Fruit fly (Drosophila melanogaster) whole organism, adult: ENCODE measurements around the gene Ubc2.

ENCODE experiments used
- CG11617 ChIP-seq: fragments of 200-800 bp; sonication (Bioruptor generic); optimal IDR thresholded peaks from 2 replicates; lab custom pipeline; 2017; ENCODE audit warnings: mild to moderate bottlenecking, missing biosample characterization, missing genetic modification reagents, missing genetic modification characterization
- CG12768 ChIP-seq: fragments of 200-800 bp; sonication (Bioruptor generic); optimal IDR thresholded peaks from 2 replicates; lab custom pipeline; 2017; ENCODE audit warnings: missing biosample characterization, missing genetic modification characterization, mild to moderate bottlenecking, moderate library complexity, missing genetic modification reagents
- CG14711 ChIP-seq: fragments of 200-800 bp; sonication (Bioruptor generic); optimal IDR thresholded peaks from 2 replicates; lab custom pipeline; 2018; ENCODE audit warnings: missing biosample characterization, mild to moderate bottlenecking, missing genetic modification characterization, moderate library complexity
- CG1620 ChIP-seq: fragments of 200-800 bp; sonication (Bioruptor generic); optimal IDR thresholded peaks from 2 replicates; lab custom pipeline; 2016; ENCODE audit warnings: missing biosample characterization, missing genetic modification characterization
- CG33017 ChIP-seq: fragments of 200-800 bp; sonication (Bioruptor generic); optimal IDR thresholded peaks from 2 replicates; lab custom pipeline; 2018; ENCODE audit warnings: missing biosample characterization, mild to moderate bottlenecking, missing genetic modification characterization, moderate library complexity
- CG5204 ChIP-seq: fragments of 200-800 bp; sonication (Bioruptor generic); optimal IDR thresholded peaks from 2 replicates; lab custom pipeline; 2016; ENCODE audit warnings: missing biosample characterization, missing genetic modification characterization
- CG7045 ChIP-seq: fragments of 200-800 bp; sonication (Bioruptor generic); optimal IDR thresholded peaks from 2 replicates; lab custom pipeline; 2017; ENCODE audit warnings: missing biosample characterization, mild to moderate bottlenecking, missing genetic modification characterization
- CG7101 ChIP-seq: fragments of 200-800 bp; sonication (Bioruptor generic); optimal IDR thresholded peaks from 2 replicates; lab custom pipeline; 2018; ENCODE audit warnings: missing biosample characterization, mild to moderate bottlenecking, missing genetic modification characterization, moderate library complexity
- Clk ChIP-seq: fragments of 200-800 bp; sonication (Bioruptor generic); optimal IDR thresholded peaks from 2 replicates; lab custom pipeline; 2017; ENCODE audit warnings: missing biosample characterization, missing genetic modification characterization
- Crg-1 ChIP-seq: fragments of 200-800 bp; sonication (Bioruptor generic); optimal IDR thresholded peaks from 2 replicates; lab custom pipeline; 2016; ENCODE audit warnings: missing biosample characterization, missing genetic modification characterization
- Hr96 ChIP-seq: fragments of 200-800 bp; sonication (Bioruptor generic); optimal IDR thresholded peaks from 2 replicates; lab custom pipeline; 2016; ENCODE audit warnings: missing biosample characterization, missing genetic modification characterization
- Mnt ChIP-seq: fragments of 200-800 bp; sonication (Bioruptor generic); optimal IDR thresholded peaks from 2 replicates; lab custom pipeline; 2016; ENCODE audit warnings: missing biosample characterization, mild to moderate bottlenecking, missing genetic modification characterization
- bab1 ChIP-seq: fragments of 200-800 bp; sonication (Bioruptor generic); optimal IDR thresholded peaks from 3 replicates; lab custom pipeline; 2019; ENCODE audit warnings: missing biosample characterization, mild to moderate bottlenecking, missing genetic modification characterization, moderate library complexity
- cic ChIP-seq: fragments of 200-800 bp; sonication (Bioruptor generic); optimal IDR thresholded peaks from 2 replicates; lab custom pipeline; 2017; ENCODE audit warnings: missing biosample characterization, mild to moderate bottlenecking, missing genetic modification characterization, moderate library complexity
- cnc ChIP-seq, 2 experiments: fragments of >200 bp; optimal IDR thresholded peaks; 2 replicates each; lab custom pipeline; 2017
- kay ChIP-seq: fragments of 200-800 bp; sonication (Bioruptor generic); peaks from one replicate; lab custom pipeline; 2016; ENCODE audit warnings: missing biosample characterization, missing genetic modification characterization, borderline replicate concordance
- ovo ChIP-seq: fragments of 200-800 bp; sonication (Bioruptor generic); optimal IDR thresholded peaks from 2 replicates; lab custom pipeline; 2016; ENCODE audit warnings: missing biosample characterization, missing genetic modification characterization
- pad ChIP-seq: fragments of 200-800 bp; sonication (Bioruptor generic); optimal IDR thresholded peaks from 3 replicates; lab custom pipeline; 2017; ENCODE audit warnings: missing biosample characterization, missing genetic modification characterization, mild to moderate bottlenecking, moderate library complexity, missing genetic modification reagents
- tj ChIP-seq: fragments of 200-800 bp; sonication (Bioruptor generic); optimal IDR thresholded peaks from 3 replicates; lab custom pipeline; 2017; ENCODE audit warnings: missing biosample characterization, mild to moderate bottlenecking, missing genetic modification characterization, moderate library complexity
- toe ChIP-seq: fragments of 200-800 bp; sonication (Bioruptor generic); optimal IDR thresholded peaks from 2 replicates; lab custom pipeline; 2016; ENCODE audit warnings: missing biosample characterization, missing genetic modification characterization

Ubc2 gene

DNA sequence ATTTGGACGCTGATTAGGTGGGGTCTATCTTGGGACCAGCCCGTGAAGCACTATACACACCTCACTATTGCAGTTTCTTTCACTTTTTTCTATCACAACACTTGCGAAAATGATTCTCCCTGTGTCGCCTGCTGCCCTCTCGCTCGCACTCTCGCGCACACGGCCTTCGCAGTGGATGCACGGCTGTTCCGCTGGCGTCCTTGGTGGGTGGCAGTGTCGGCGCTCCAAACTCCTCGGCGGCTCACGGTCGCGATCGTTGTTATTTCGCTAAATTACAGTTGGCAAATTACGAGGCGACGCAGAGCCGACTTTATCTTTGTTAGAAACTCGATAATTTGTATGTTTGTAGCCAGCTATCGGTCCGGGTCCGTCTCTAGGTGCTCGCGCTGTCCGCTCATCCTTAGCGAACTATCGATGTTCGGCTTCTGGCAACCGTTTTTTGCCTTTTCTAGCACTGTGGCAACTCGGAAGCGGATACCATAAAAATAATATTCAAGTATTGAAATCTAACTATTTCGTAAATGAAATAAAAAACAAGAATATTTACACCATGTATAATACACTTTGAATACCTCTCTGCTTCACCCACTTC lies at the start of gene Ubc2:
Gene Ubc2 (minus strand): TSS at position 410 of the 592 bp plus-strand sequence.
- TF ChIP-seq Hr96 (GFP tag; lab: Kevin White, UChicago) (peak; percentile 21), CG7045 (no peak), CG1620 (GFP tag; lab: Kevin White, UChicago) (peak; percentile 24), cic (GFP tag; lab: Kevin White, UChicago) (no peak), bab1 (peak; percentile 59), CG11617 (GFP tag; lab: Kevin White, UChicago) (no peak), CG7101 (tag; lab: Kevin White, UChicago) (no peak), tj (GFP tag; lab: Kevin White, UChicago) (no peak), ovo (no peak), CG33017 (tag; lab: Kevin White, UChicago) (peak; percentile 3), CG14711 (tag; lab: Kevin White, UChicago) (peak; percentile 32), Clk (no peak), CG12768 (GFP tag; lab: Kevin White, UChicago) (no peak), toe (no peak), kay (GFP tag; lab: Kevin White, UChicago) (no peak), CG5204 (GFP tag; lab: Kevin White, UChicago) (no peak), Crg-1 (GFP tag; lab: Kevin White, UChicago) (no peak), cnc (optimal IDR thresholded peaks at IDR 0.05; lab: Kevin White, UChicago) (no peak), pad (no peak), Mnt (GFP tag; lab: Kevin White, UChicago) (peak; percentile 47)

DNA sequence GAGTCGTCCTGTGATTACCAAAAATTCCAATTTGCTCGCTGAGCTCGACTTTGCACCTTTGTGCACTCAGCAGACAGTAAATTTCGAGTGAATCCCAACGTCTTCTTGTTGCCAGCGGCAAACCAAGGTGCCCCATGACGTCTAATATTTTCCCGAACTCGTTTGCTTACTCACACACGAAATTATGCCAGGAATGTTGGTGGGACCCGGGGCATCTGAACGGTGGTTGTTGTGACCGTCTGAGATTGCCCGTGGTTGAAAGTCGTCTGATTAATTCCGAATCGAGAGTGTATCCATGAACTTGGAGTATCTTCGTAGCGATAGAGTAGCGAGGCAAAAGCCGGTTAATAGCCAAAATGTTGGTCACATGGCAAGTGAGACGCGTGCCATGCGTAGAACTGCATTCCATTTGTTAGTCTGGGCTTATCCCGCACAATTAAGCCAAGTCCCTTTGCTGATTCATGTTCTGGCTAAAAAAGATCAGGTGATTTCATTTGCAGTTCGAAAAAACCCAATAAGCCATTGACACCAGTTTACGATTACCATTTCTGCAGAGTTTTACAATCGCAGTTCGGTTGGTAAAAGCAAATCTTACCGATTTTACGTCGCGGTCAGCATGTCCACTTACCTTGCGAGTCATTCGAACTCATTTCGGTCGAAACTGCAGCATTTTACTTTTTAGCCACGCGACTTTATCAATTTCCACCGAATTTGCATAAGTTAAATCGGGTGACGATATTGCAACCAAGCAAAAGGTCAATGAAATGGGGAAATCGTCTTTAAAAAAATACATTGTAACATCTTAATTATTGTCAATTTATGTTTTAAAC lies 34.4 kb upstream of the Ubc2 start:
- no peak for TF ChIP-seq Hr96 (GFP tag; lab: Kevin White, UChicago)
- TF ChIP-seq bab1, result peak; percentile 61
- TF ChIP-seq tj (GFP tag; lab: Kevin White, UChicago), result peak; percentile 97
- no peak for TF ChIP-seq cic (GFP tag; lab: Kevin White, UChicago)

DNA sequence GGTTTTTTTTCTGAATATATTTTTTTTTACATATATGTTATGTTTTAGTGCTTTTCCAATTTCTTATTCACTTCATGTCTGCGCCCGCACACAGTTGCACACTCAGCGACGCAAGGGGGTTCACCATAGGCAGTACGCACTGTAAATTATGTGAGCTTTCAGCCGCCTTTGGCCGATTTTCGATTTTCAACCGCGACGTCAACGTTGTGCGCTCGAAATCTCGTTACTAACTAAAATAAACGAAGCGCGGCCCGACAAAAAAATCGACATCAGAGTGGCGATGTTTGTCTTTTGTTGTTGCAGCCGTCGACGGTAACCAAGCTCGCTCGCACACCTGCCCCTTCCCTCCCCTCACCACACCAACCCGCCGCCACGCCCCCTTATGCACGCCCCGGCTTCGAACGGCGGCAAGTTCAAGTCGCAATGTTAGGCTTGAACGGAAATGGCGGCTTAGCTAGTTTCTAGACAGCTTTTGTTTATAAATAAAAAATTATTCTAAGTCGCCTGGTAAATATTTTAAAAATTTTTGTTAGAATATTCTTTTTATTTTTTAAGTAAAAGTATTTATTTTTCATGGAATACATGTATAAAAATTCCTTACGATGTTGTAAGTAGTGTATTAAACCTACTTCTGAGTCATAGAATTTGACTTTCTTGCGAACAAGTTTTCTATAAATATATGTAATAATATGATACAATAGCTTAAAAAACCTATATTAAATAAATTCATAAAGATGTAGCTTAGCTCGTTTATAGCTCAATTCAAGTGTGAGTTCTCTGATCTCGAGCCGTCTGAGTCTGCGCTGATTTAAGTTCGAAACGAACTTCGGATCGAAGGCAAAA lies 33.3 kb upstream of the Ubc2 start, which contains the start of gene CG31869:
Gene CG31869 (minus strand): TSS at position 233 of the 843 bp plus-strand sequence.
- TF ChIP-seq tj (GFP tag; lab: Kevin White, UChicago) (peak; percentile 30), cnc (optimal IDR thresholded peaks at IDR 0.05; lab: Kevin White, UChicago) (no peak), Clk (no peak), CG14711 (tag; lab: Kevin White, UChicago) (no peak), CG7101 (tag; lab: Kevin White, UChicago) (no peak)

DNA sequence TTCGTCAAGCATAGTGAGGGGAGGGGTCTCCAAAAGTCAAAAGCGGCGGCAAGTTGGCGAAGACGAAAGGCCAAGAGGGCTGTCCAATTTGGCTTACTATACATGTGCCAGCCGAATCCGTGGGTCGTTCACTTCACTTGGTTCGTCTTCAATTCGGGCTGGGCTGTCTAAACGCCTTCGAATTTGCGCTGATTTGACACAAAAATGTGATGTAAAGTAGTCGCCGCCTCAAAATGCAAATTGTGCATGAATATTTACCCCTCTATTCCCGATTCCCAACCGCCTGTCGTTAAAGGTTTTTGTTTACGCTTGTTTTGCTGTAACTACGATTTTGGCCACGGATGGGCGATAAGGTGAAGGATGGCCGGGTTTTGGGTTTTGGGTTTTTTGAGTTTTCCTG lies 27.9 kb upstream of the Ubc2 start:
- no peak for TF ChIP-seq CG1620 (GFP tag; lab: Kevin White, UChicago)
- TF ChIP-seq CG11617 (GFP tag; lab: Kevin White, UChicago), result no peak
- no peak for TF ChIP-seq CG5204 (GFP tag; lab: Kevin White, UChicago)
- peak; percentile 99 for TF ChIP-seq tj (GFP tag; lab: Kevin White, UChicago)
- no peak for TF ChIP-seq ovo

DNA sequence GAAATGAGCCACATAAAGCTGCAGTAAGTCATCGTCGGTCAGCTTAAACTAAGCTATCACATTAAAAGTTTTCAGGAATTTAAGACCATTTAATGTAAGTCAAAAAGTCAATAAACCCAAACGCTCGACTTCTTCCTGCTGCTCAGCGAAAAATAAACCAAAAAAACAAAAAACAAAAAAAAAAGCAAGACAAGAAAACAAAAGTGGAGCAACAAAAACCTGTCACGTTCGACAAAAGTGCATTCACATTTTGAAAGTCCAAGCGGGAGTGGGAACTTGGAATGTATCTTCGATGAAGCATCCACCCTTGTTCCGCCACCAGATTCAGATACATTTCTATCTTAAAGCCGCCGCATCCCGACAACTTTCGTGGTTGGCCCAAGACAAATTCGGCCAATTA lies 26.2 kb upstream of the Ubc2 start:
- TF ChIP-seq Crg-1 (GFP tag; lab: Kevin White, UChicago) (no peak), tj (GFP tag; lab: Kevin White, UChicago) (peak; percentile 31)

DNA sequence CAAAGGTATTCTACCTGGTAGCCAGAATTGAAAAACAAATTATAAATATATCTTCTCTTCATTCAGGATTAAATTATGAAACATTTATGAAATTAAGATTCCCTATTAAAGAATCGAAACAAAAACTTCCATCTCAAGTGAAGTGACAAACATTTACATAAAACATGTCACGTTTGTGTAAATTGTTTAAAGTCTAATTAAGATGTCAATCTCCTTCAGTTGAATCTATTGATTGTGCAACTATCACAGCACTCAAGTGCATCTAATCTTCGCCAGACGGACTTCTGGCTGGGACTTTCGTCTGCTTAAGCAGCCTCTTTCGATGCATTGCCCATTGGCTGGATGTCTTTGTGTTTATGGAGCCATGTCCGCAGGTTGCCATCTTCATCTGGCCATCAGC lies 24.3 kb upstream of the Ubc2 start:
- TF ChIP-seq CG1620 (GFP tag; lab: Kevin White, UChicago) (no peak), CG12768 (GFP tag; lab: Kevin White, UChicago) (no peak), Hr96 (GFP tag; lab: Kevin White, UChicago) (no peak)

DNA sequence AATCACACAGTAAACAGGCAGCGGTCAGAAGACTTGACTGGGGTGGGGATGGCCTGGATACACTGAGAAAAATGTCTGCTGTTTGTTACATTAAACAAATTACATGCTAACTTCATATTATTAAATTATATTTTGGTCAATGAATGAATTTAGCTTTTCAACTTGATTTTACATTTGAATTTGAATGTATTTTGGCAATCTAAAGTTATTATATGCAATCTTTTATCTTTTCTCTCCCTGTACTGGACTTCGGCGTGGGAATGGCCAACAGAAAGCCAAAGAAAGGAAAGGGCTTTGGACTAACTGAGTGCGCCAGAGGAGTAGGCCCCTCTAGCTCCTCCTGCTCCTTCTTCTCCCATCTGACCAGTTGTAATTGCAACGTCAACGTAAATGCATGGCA lies 23.5 kb upstream of the Ubc2 start:
- TF ChIP-seq ovo, result no peak
- TF ChIP-seq bab1, result no peak
- no peak for TF ChIP-seq CG11617 (GFP tag; lab: Kevin White, UChicago)
- TF ChIP-seq CG1620 (GFP tag; lab: Kevin White, UChicago), result no peak
- no peak for TF ChIP-seq Crg-1 (GFP tag; lab: Kevin White, UChicago)
- TF ChIP-seq cic (GFP tag; lab: Kevin White, UChicago), result no peak
- TF ChIP-seq CG7101 (tag; lab: Kevin White, UChicago), result no peak
- no peak for TF ChIP-seq tj (GFP tag; lab: Kevin White, UChicago)
- no peak for TF ChIP-seq CG33017 (tag; lab: Kevin White, UChicago)
